Worm (Caenorhabditis elegans) whole organism, late embryonic: ENCODE data around the gene Y57A10C.11.

Experiments used
- F13H6.1 ChIP-seq: sonication (generic microtip); optimal IDR thresholded peaks from 2 replicates; lab custom pipeline; 2016; ENCODE audit warnings: missing genetic modification characterization, missing compliant biosample characterization
- T23F11.4 ChIP-seq: fragments of 200-800 bp; sonication (Bioruptor generic); optimal IDR thresholded peaks from 2 replicates; lab custom pipeline; 2018; ENCODE audit warnings: mild to moderate bottlenecking, missing genetic modification characterization, missing compliant biosample characterization
- Y22D7AL.16 ChIP-seq: sonication (generic microtip); optimal IDR thresholded peaks from 2 replicates; lab custom pipeline; 2016; ENCODE audit warnings: missing genetic modification characterization, missing compliant biosample characterization
- ama-1 ChIP-seq: fragments of 150-350 bp; optimal IDR thresholded peaks from 2 replicates; lab custom pipeline; 2014
- ceh-14 ChIP-seq: sonication (generic microtip); optimal IDR thresholded peaks from 2 replicates; lab custom pipeline; 2016; ENCODE audit warnings: missing genotype, missing genetic modification characterization, missing compliant biosample characterization
- ceh-18 ChIP-seq: sonication (generic microtip); optimal IDR thresholded peaks from 2 replicates; lab custom pipeline; 2016; ENCODE audit warnings: missing genetic modification characterization, missing compliant biosample characterization
- ceh-2 ChIP-seq: sonication (generic microtip); optimal IDR thresholded peaks from 2 replicates; lab custom pipeline; 2016; ENCODE audit warnings: missing genotype, missing genetic modification characterization, missing compliant biosample characterization
- ceh-22 ChIP-seq: sonication (generic microtip); optimal IDR thresholded peaks from 2 replicates; lab custom pipeline; 2017; ENCODE audit warnings: missing biosample characterization, missing genetic modification characterization
- ceh-30 ChIP-seq: fragments of 150-350 bp; optimal IDR thresholded peaks from 2 replicates; lab custom pipeline; 2014; ENCODE audit warnings: missing biosample characterization, missing genetic modification characterization
- ceh-31 ChIP-seq: sonication (generic microtip); optimal IDR thresholded peaks from 2 replicates; lab custom pipeline; 2016; ENCODE audit warnings: missing genetic modification characterization, missing compliant biosample characterization
- ceh-34 ChIP-seq: sonication (generic microtip); optimal IDR thresholded peaks from 2 replicates; lab custom pipeline; 2016; ENCODE audit warnings: mild to moderate bottlenecking, missing genetic modification characterization, missing compliant biosample characterization
- ceh-45 ChIP-seq: fragments of 200-800 bp; sonication (Bioruptor generic); IDR thresholded peaks from 2 replicates; pipeline ENCODE4 v1.3.6; 2022; ENCODE audit warnings: missing genetic modification reagents, missing genetic modification characterization, missing compliant biosample characterization
- ceh-48 ChIP-seq: sonication (generic microtip); optimal IDR thresholded peaks from 2 replicates; lab custom pipeline; 2016; ENCODE audit warnings: missing genetic modification characterization, inconsistent platforms, missing compliant biosample characterization
- ceh-9 ChIP-seq: sonication (generic microtip); optimal IDR thresholded peaks from 2 replicates; lab custom pipeline; 2016; ENCODE audit warnings: mild to moderate bottlenecking, missing genetic modification characterization, inconsistent platforms, missing compliant biosample characterization
- che-1 ChIP-seq: sonication (generic microtip); optimal IDR thresholded peaks from 2 replicates; lab custom pipeline; 2016; ENCODE audit warnings: mild to moderate bottlenecking, missing genetic modification characterization, missing compliant biosample characterization
- dmd-4 ChIP-seq: sonication (generic microtip); optimal IDR thresholded peaks from 2 replicates; lab custom pipeline; 2016; ENCODE audit warnings: borderline replicate concordance, missing genetic modification characterization, missing compliant biosample characterization
- dve-1 ChIP-seq: sonication (generic microtip); optimal IDR thresholded peaks from 2 replicates; lab custom pipeline; 2017; ENCODE audit warnings: antibody characterized with exemption, mild to moderate bottlenecking, missing genetic modification characterization, missing compliant biosample characterization
- ets-4 ChIP-seq: sonication (generic microtip); optimal IDR thresholded peaks from 2 replicates; lab custom pipeline; 2016; ENCODE audit warnings: missing genetic modification characterization, missing compliant biosample characterization
- fax-1 ChIP-seq: sonication (generic microtip); optimal IDR thresholded peaks from 2 replicates; lab custom pipeline; 2016; ENCODE audit warnings: missing genotype, missing genetic modification characterization, missing compliant biosample characterization
- fkh-6 ChIP-seq: sonication (generic microtip); optimal IDR thresholded peaks from 2 replicates; lab custom pipeline; 2016; ENCODE audit warnings: missing genetic modification characterization, missing compliant biosample characterization
- gmeb-2 ChIP-seq: sonication (generic microtip); optimal IDR thresholded peaks from 2 replicates; lab custom pipeline; 2016; ENCODE audit warnings: missing genetic modification characterization, inconsistent platforms, missing compliant biosample characterization
- hlh-15 ChIP-seq: sonication (generic microtip); optimal IDR thresholded peaks from 2 replicates; lab custom pipeline; 2016; ENCODE audit warnings: missing genetic modification characterization, missing compliant biosample characterization
- hlh-8 ChIP-seq: sonication (generic microtip); optimal IDR thresholded peaks from 2 replicates; lab custom pipeline; 2016; ENCODE audit warnings: missing genotype, missing genetic modification characterization, missing compliant biosample characterization
- lin-11 ChIP-seq: fragments of 200-800 bp; sonication (Bioruptor generic); optimal IDR thresholded peaks from 2 replicates; lab custom pipeline; 2018; ENCODE audit warnings: mild to moderate bottlenecking, missing genetic modification characterization, missing compliant biosample characterization
- nfya-1 ChIP-seq: sonication (generic microtip); optimal IDR thresholded peaks from 2 replicates; lab custom pipeline; 2017; ENCODE audit warnings: missing genetic modification characterization, mild to moderate bottlenecking, missing compliant biosample characterization, antibody characterized with exemption, moderate library complexity
- nhr-11 ChIP-seq: fragments of 150-350 bp; optimal IDR thresholded peaks from 2 replicates; lab custom pipeline; 2014; ENCODE audit warnings: missing biosample characterization, missing genetic modification characterization
- odd-2 ChIP-seq: sonication (generic microtip); optimal IDR thresholded peaks from 2 replicates; lab custom pipeline; 2017; ENCODE audit warnings: antibody characterized with exemption, mild to moderate bottlenecking, missing genetic modification characterization, missing compliant biosample characterization
- pax-1 ChIP-seq: fragments of 150-350 bp; optimal IDR thresholded peaks from 2 replicates; lab custom pipeline; 2014; ENCODE audit warnings: missing biosample characterization, missing genetic modification characterization
- rnt-1 ChIP-seq: sonication (generic microtip); optimal IDR thresholded peaks from 2 replicates; lab custom pipeline; 2016; ENCODE audit warnings: missing genetic modification characterization, missing compliant biosample characterization
- sdc-2 ChIP-seq: sonication (generic microtip); optimal IDR thresholded peaks from 2 replicates; lab custom pipeline; 2016; ENCODE audit warnings: missing genotype, missing genetic modification characterization, missing compliant biosample characterization
- sox-4 ChIP-seq: sonication (generic microtip); optimal IDR thresholded peaks from 2 replicates; lab custom pipeline; 2017; ENCODE audit warnings: mild to moderate bottlenecking, missing genetic modification characterization, inconsistent platforms, missing compliant biosample characterization
- syd-9 ChIP-seq: sonication (generic microtip); optimal IDR thresholded peaks from 2 replicates; lab custom pipeline; 2016; ENCODE audit warnings: mild to moderate bottlenecking, missing genetic modification characterization, moderate library complexity, missing compliant biosample characterization
- tbx-2 ChIP-seq: sonication (generic microtip); optimal IDR thresholded peaks from 2 replicates; lab custom pipeline; 2016; ENCODE audit warnings: missing genetic modification characterization, missing compliant biosample characterization
- tbx-7 ChIP-seq: sonication (generic microtip); optimal IDR thresholded peaks from 2 replicates; lab custom pipeline; 2016; ENCODE audit warnings: missing genotype, missing genetic modification characterization, missing compliant biosample characterization
- unc-3 ChIP-seq, 2 experiments: fragments of 200-800 bp in 1 of 2; sonication (Bioruptor generic) in 1 of 2; sonication (generic microtip) in 1 of 2; conservative IDR thresholded peaks in 1 of 2; optimal IDR thresholded peaks in 1 of 2; 2 replicates each; pipeline versions ENCODE4 v1.3.6 to Lab custom; 2016 to 2022; ENCODE audit warnings: missing compliant biosample characterization in 2 of 2, missing genetic modification characterization in 2 of 2, missing genetic modification reagents in 1 of 2
- unc-42 ChIP-seq: sonication (generic microtip); optimal IDR thresholded peaks from 2 replicates; lab custom pipeline; 2016; ENCODE audit warnings: missing genotype, missing genetic modification characterization, missing compliant biosample characterization
- unc-86 ChIP-seq: sonication (generic microtip); optimal IDR thresholded peaks from 2 replicates; lab custom pipeline; 2016; ENCODE audit warnings: missing genetic modification characterization, missing compliant biosample characterization

Y57A10C.11 gene

DNA sequence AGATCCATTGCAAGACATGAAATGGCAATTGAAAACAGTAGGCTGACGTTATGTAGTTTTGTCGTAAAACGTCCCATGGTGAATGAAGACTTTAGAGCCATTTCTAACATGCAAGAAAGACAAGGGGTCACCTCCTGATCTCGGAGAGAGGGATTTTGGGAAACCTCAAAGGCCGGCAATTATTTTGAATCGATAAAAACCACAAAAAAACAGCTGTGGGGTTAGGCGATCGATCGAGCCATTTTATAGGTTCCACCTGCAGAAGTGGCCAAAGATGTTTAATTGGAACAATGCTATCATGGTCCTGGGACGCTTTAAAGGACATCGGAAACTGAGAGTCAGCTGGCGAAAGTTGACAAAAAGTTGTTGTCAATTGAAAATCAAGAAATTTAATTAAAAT, at the start of gene Y57A10C.11:
Gene Y57A10C.11, minus strand, starts transcription at position 101 of the 400 bp plus-strand sequence.
- TF ChIP-seq Y22D7AL.16 (tag; lab: Kevin White, UChicago) = no peak
- no peak for TF ChIP-seq rnt-1 (tag; lab: Kevin White, UChicago)
- TF ChIP-seq ceh-30 (tag; lab: Kevin White, UChicago) = no peak
- TF ChIP-seq syd-9 (tag; lab: Kevin White, UChicago) = no peak
- TF ChIP-seq hlh-15 (tag; lab: Kevin White, UChicago) = no peak
- no peak for TF ChIP-seq ceh-2 (tag; lab: Kevin White, UChicago)
- TF ChIP-seq dmd-4 = no peak
- no peak for TF ChIP-seq ceh-31 (tag; lab: Kevin White, UChicago)
- no peak for TF ChIP-seq ama-1 (lab: Kevin White, UChicago)
- TF ChIP-seq ceh-48 (tag; lab: Kevin White, UChicago) = no peak
- no peak for TF ChIP-seq tbx-7 (tag; lab: Kevin White, UChicago)
- no peak for TF ChIP-seq hlh-8 (tag; lab: Kevin White, UChicago)
- no peak for TF ChIP-seq gmeb-2 (tag; lab: Kevin White, UChicago)

DNA sequence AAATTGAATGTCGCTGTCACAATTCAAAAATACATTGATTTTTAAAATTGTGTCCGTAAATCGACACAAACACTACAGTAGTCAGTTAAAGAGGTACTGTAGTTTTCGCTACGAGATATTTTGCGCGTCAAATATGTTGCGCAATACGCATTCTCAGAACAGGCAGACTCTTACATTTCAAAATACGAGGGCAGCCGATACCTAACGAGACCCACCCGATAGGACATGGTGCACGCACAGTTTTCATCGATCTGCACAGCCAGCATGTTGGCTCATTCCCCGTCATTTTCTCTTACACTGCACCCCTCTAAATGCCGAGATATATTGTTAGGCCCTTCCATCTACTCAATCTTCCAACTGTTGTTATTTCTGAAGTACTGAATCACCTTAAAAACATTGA, 47.5 kb upstream of the Y57A10C.11 start, which contains the start of gene F15A4.2:
Gene F15A4.2, plus strand, starts transcription at position 301 of the 400 bp plus-strand sequence.
- TF ChIP-seq unc-3 (GFP tag; conservative IDR thresholded peaks at IDR 0.05; lab: Robert Waterston, UW) (no peak), unc-3 (tag; optimal IDR thresholded peaks at IDR 0.05; lab: Kevin White, UChicago) (no peak), ceh-9 (tag; lab: Kevin White, UChicago) (no peak), syd-9 (tag; lab: Kevin White, UChicago) (no peak), ets-4 (no peak), odd-2 (no peak), Y22D7AL.16 (tag; lab: Kevin White, UChicago) (no peak), F13H6.1 (tag; lab: Kevin White, UChicago) (no peak), tbx-2 (tag; lab: Kevin White, UChicago) (no peak), ceh-22 (no peak), fax-1 (tag; lab: Kevin White, UChicago) (no peak)

DNA sequence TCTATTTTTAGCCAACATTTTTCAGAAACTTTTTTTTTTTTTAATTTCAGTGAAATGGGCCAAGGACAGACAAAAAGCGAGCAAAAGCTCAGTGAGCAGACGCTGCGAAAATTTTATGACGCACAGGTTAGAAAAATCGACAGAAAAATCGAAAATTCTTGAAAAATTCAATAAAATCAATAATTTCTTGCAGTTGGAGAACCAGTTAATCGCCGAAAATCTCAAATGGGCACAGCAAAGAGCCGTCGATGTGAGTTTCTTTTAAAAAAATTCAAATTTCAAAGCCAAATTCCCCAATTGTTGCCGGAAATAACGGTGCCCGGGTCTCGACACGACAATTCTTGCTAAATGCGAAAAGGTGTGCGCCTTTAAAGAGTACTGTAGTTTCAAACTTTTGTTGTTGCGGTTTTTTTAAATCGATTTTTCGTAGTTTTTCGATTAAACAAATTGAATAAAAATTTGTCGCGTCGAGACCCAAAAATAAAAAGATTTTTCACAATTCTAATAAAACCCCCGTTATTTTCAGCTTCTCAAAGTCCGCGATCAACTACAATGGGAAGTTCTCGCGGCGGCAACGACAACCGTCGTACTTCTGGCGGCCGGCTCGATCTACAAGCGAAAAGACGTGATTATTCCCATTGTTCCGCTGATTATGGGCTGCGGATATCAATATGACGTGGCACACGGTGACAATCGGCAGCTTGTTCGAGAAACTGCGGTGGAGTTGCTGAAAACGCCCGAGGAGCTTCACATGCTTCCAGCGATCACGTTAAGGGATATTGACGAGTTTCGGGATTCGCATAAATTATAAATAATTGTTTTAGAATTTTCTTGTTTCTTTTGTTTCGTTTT, 46.1 kb upstream of the Y57A10C.11 start, which contains the start of gene tag-280:
Gene tag-280, plus strand, starts transcription at position 51 of the 852 bp plus-strand sequence.
- TF ChIP-seq Y22D7AL.16 (tag; lab: Kevin White, UChicago) (no peak), sdc-2 (tag; lab: Kevin White, UChicago) (no peak), ceh-14 (tag; lab: Kevin White, UChicago) (no peak), che-1 (tag; lab: Kevin White, UChicago) (no peak), sox-4 (tag; lab: Kevin White, UChicago) (no peak), ceh-45 (GFP tag; lab: Robert Waterston, UW) (no peak)

- TF ChIP-seq ceh-18 = peak; percentile 25
- peak; percentile 3 for TF ChIP-seq ceh-48 (tag; lab: Kevin White, UChicago)
- TF ChIP-seq unc-42 (tag; lab: Kevin White, UChicago) = peak; percentile 47
- peak; percentile 6 for TF ChIP-seq pax-1
- TF ChIP-seq unc-86 (tag; lab: Kevin White, UChicago) = peak; percentile 21
- TF ChIP-seq Y22D7AL.16 (tag; lab: Kevin White, UChicago) = no peak
- peak; percentile 15 for TF ChIP-seq ceh-31 (tag; lab: Kevin White, UChicago)
- TF ChIP-seq fkh-6 (tag; lab: Kevin White, UChicago) = no peak
- peak; percentile 68 for TF ChIP-seq nfya-1 (tag; lab: Kevin White, UChicago)
- TF ChIP-seq nhr-11 (tag; lab: Kevin White, UChicago) = no peak
- TF ChIP-seq lin-11 = no peak
- no peak for TF ChIP-seq T23F11.4 (GFP tag; lab: Kevin White, UChicago)
- TF ChIP-seq ceh-34 (tag; lab: Kevin White, UChicago) = peak; percentile 12
- no peak for TF ChIP-seq dve-1 (tag; lab: Kevin White, UChicago)
- TF ChIP-seq, all 69 proteins: peak for 8
Observed at ce11 chrII:12459422-12459821, 44.7 kb upstream of the Y57A10C.11 start, which contains the start of gene tag-281. Gene tag-281 (plus strand): TSS chrII:12459761.
